Worm (Caenorhabditis elegans) whole organism, L1 larva: Measurements from ENCODE around the gene pezo-1.

Experiments
- lin-13 ChIP-seq: fragments of 150-350 bp; optimal IDR thresholded peaks from 2 replicates; lab custom pipeline; 2014; ENCODE audit warnings: missing biosample characterization, missing genetic modification reagents, missing genetic modification characterization
- nhr-20 ChIP-seq: sonication (generic microtip); optimal IDR thresholded peaks from 2 replicates; lab custom pipeline; 2016; ENCODE audit warnings: mild to moderate bottlenecking, missing genetic modification characterization, missing compliant biosample characterization
- nhr-47 ChIP-seq: sonication (generic microtip); optimal IDR thresholded peaks from 2 replicates; lab custom pipeline; 2016; ENCODE audit warnings: mild to moderate bottlenecking, missing genetic modification characterization, moderate library complexity, missing compliant biosample characterization

ce11 chrIV:9339205-9339604 is 27.1 kb downstream of the pezo-1 start, which contains the start of gene T20D3.6:
- TF ChIP-seq nhr-47 (tag; lab: Kevin White, UChicago) (no peak), lin-13 (GFP tag; lab: Kevin White, UChicago) (no peak), nhr-20 (no peak)
